Fruit fly (Drosophila melanogaster) whole organism, prepupa: ENCODE measurements around the gene CG42591.

Source experiments
- Blimp-1 ChIP-seq: fragments of 200-800 bp; sonication (Bioruptor generic); optimal IDR thresholded peaks from 3 replicates; lab custom pipeline; 2017; ENCODE audit warnings: missing biosample characterization, missing genetic modification characterization, mild to moderate bottlenecking, moderate library complexity, missing genetic modification reagents
- CG10631 ChIP-seq: fragments of 200-800 bp; sonication (Bioruptor generic); optimal IDR thresholded peaks from 2 replicates; lab custom pipeline; 2016; ENCODE audit warnings: missing biosample characterization, missing genetic modification characterization
- CG10669 ChIP-seq: fragments of 200-800 bp; sonication (Bioruptor generic); optimal IDR thresholded peaks from 3 replicates; lab custom pipeline; 2018; ENCODE audit warnings: missing biosample characterization, mild to moderate bottlenecking, missing genetic modification characterization, moderate library complexity
- CG11294 ChIP-seq: fragments of 200-800 bp; sonication (Bioruptor generic); IDR thresholded peaks from 2 replicates; pipeline ENCODE4 v1.3.6; 2022; ENCODE audit warnings: missing biosample characterization, missing genetic modification characterization
- CG11902 ChIP-seq: fragments of 200-800 bp; sonication (Bioruptor generic); optimal IDR thresholded peaks from 3 replicates; lab custom pipeline; 2016; ENCODE audit warnings: missing biosample characterization, missing genetic modification characterization
- CG15336 ChIP-seq: fragments of 200-800 bp; sonication (Bioruptor generic); IDR thresholded peaks from 2 replicates; pipeline ENCODE4 v1.3.6; 2022; ENCODE audit warnings: missing biosample characterization, missing genetic modification characterization
- CG1621 ChIP-seq: fragments of 200-800 bp; sonication (Bioruptor generic); optimal IDR thresholded peaks from 3 replicates; lab custom pipeline; 2018; ENCODE audit warnings: missing biosample characterization, mild to moderate bottlenecking, missing genetic modification characterization
- CG16779 ChIP-seq: fragments of 200-800 bp; sonication (Bioruptor generic); optimal IDR thresholded peaks from 3 replicates; lab custom pipeline; 2017; ENCODE audit warnings: missing biosample characterization, mild to moderate bottlenecking, missing genetic modification characterization
- CG3032 ChIP-seq: fragments of 200-800 bp; optimal IDR thresholded peaks from 2 replicates; lab custom pipeline; 2019; ENCODE audit warnings: missing biosample characterization, mild to moderate bottlenecking, missing genetic modification characterization, moderate library complexity
- CG31627 ChIP-seq: fragments of 200-800 bp; sonication (Bioruptor generic); optimal IDR thresholded peaks from 3 replicates; lab custom pipeline; 2016; ENCODE audit warnings: missing biosample characterization, missing genetic modification characterization
- CG32006 ChIP-seq: fragments of 200-800 bp; sonication (Bioruptor generic); optimal IDR thresholded peaks from 3 replicates; lab custom pipeline; 2017; ENCODE audit warnings: missing biosample characterization, mild to moderate bottlenecking, missing genetic modification characterization
- CG34406 ChIP-seq: fragments of 200-800 bp; sonication (Bioruptor generic); optimal IDR thresholded peaks from 3 replicates; lab custom pipeline; 2016; ENCODE audit warnings: missing biosample characterization, missing genetic modification characterization
- CG3919 ChIP-seq: fragments of 200-800 bp; sonication (Bioruptor generic); optimal IDR thresholded peaks from 3 replicates; lab custom pipeline; 2016; ENCODE audit warnings: missing biosample characterization, missing genetic modification characterization
- CG4318 ChIP-seq: fragments of 200-800 bp; sonication (Bioruptor generic); optimal IDR thresholded peaks from 3 replicates; lab custom pipeline; 2017; ENCODE audit warnings: missing biosample characterization, mild to moderate bottlenecking, missing genetic modification characterization
- CG6163 ChIP-seq: fragments of 200-800 bp; sonication (Bioruptor generic); IDR thresholded peaks from 3 replicates; pipeline ENCODE4 v1.3.6; 2022; ENCODE audit warnings: missing biosample characterization, missing genetic modification characterization
- CG6276 ChIP-seq: fragments of 200-800 bp; sonication (Bioruptor generic); optimal IDR thresholded peaks from 2 replicates; lab custom pipeline; 2017; ENCODE audit warnings: missing biosample characterization, mild to moderate bottlenecking, missing genetic modification characterization
- CG6792 ChIP-seq: fragments of 200-800 bp; sonication (Bioruptor generic); optimal IDR thresholded peaks from 3 replicates; lab custom pipeline; 2016; ENCODE audit warnings: missing biosample characterization, missing genetic modification characterization
- CG6808 ChIP-seq: fragments of 200-800 bp; sonication (Bioruptor generic); optimal IDR thresholded peaks from 3 replicates; lab custom pipeline; 2017; ENCODE audit warnings: missing biosample characterization, missing genetic modification characterization, mild to moderate bottlenecking, moderate library complexity, missing genetic modification reagents
- CG6854 ChIP-seq: fragments of 200-800 bp; sonication (Bioruptor generic); optimal IDR thresholded peaks from 2 replicates; lab custom pipeline; 2017; ENCODE audit warnings: missing biosample characterization, mild to moderate bottlenecking, missing genetic modification characterization
- CG7368 ChIP-seq: fragments of 200-800 bp; sonication (Bioruptor generic); optimal IDR thresholded peaks from 3 replicates; lab custom pipeline; 2016; ENCODE audit warnings: missing biosample characterization, missing genetic modification characterization
- CG8119 ChIP-seq: fragments of 200-800 bp; sonication (Bioruptor generic); IDR thresholded peaks from 3 replicates; pipeline ENCODE4 v1.3.6; 2022; ENCODE audit warnings: missing biosample characterization, missing genetic modification characterization
- CG8319 ChIP-seq: fragments of 200-800 bp; sonication (Bioruptor generic); optimal IDR thresholded peaks from 3 replicates; lab custom pipeline; 2016; ENCODE audit warnings: missing biosample characterization, missing genetic modification characterization
- CG8632 ChIP-seq: fragments of 200-800 bp; sonication (Bioruptor generic); optimal IDR thresholded peaks from 3 replicates; lab custom pipeline; 2016; ENCODE audit warnings: missing biosample characterization, missing genetic modification characterization
- CG9139 ChIP-seq: fragments of 200-800 bp; sonication (Bioruptor generic); optimal IDR thresholded peaks from 3 replicates; lab custom pipeline; 2017; ENCODE audit warnings: missing biosample characterization, mild to moderate bottlenecking, missing genetic modification characterization
- Eip75B ChIP-seq: fragments of 200-800 bp; sonication (Bioruptor generic); optimal IDR thresholded peaks from 3 replicates; lab custom pipeline; 2016; ENCODE audit warnings: missing biosample characterization, missing genetic modification characterization
- Eip78C ChIP-seq: fragments of 200-800 bp; sonication (Bioruptor generic); peaks from one replicate; lab custom pipeline; 2016; ENCODE audit warnings: missing biosample characterization, missing genetic modification characterization
- Eip93F ChIP-seq: fragments of 200-800 bp; sonication (Bioruptor generic); optimal IDR thresholded peaks from 2 replicates; lab custom pipeline; 2016; ENCODE audit warnings: missing biosample characterization, mild to moderate bottlenecking, missing genetic modification characterization
- Ets21C ChIP-seq: fragments of 200-800 bp; sonication (Bioruptor generic); optimal IDR thresholded peaks from 3 replicates; lab custom pipeline; 2016; ENCODE audit warnings: missing biosample characterization, missing genetic modification characterization
- Ets96B ChIP-seq: fragments of 200-800 bp; optimal IDR thresholded peaks from 2 replicates; lab custom pipeline; 2019; ENCODE audit warnings: missing biosample characterization, mild to moderate bottlenecking, missing genetic modification characterization, moderate library complexity
- Hr38 ChIP-seq: sonication (Bioruptor generic); optimal IDR thresholded peaks from 2 replicates; lab custom pipeline; 2016; ENCODE audit warnings: missing biosample characterization, missing genetic modification characterization
- Hr39 ChIP-seq: fragments of 200-800 bp; sonication (Bioruptor generic); optimal IDR thresholded peaks from 2 replicates; lab custom pipeline; 2016; ENCODE audit warnings: missing biosample characterization, missing genetic modification characterization
- Hr4 ChIP-seq: fragments of 200-800 bp; sonication (Bioruptor generic); optimal IDR thresholded peaks from 3 replicates; lab custom pipeline; 2016; ENCODE audit warnings: missing biosample characterization, missing genetic modification characterization
- Lpt ChIP-seq: fragments of 200-800 bp; sonication (Bioruptor generic); optimal IDR thresholded peaks from 3 replicates; lab custom pipeline; 2016; ENCODE audit warnings: missing biosample characterization, missing genetic modification characterization
- Met ChIP-seq: fragments of 200-800 bp; sonication (Bioruptor generic); optimal IDR thresholded peaks from 3 replicates; lab custom pipeline; 2016; ENCODE audit warnings: missing biosample characterization, missing genetic modification characterization
- OdsH ChIP-seq: fragments of 200-800 bp; sonication (Bioruptor generic); optimal IDR thresholded peaks from 3 replicates; lab custom pipeline; 2016; ENCODE audit warnings: missing biosample characterization, missing genetic modification characterization
- Sox102F ChIP-seq: fragments of 200-800 bp; sonication (Bioruptor generic); optimal IDR thresholded peaks from 2 replicates; lab custom pipeline; 2016; ENCODE audit warnings: missing biosample characterization, mild to moderate bottlenecking, missing genetic modification characterization
- Sox14 ChIP-seq: fragments of 200-800 bp; sonication (Bioruptor generic); optimal IDR thresholded peaks from 3 replicates; lab custom pipeline; 2016; ENCODE audit warnings: missing biosample characterization, missing genetic modification characterization
- Sox15 ChIP-seq: fragments of 200-800 bp; sonication (Bioruptor generic); optimal IDR thresholded peaks from 3 replicates; lab custom pipeline; 2016; ENCODE audit warnings: missing biosample characterization, missing genetic modification characterization
- acj6 ChIP-seq: fragments of 200-800 bp; sonication (Bioruptor generic); optimal IDR thresholded peaks from 3 replicates; lab custom pipeline; 2016; ENCODE audit warnings: missing biosample characterization, missing genetic modification characterization
- cyc ChIP-seq: fragments of 200-800 bp; sonication (Bioruptor generic); optimal IDR thresholded peaks from 3 replicates; lab custom pipeline; 2016; ENCODE audit warnings: missing biosample characterization, missing genetic modification characterization
- dac ChIP-seq: fragments of 200-800 bp; sonication (Bioruptor generic); optimal IDR thresholded peaks from 2 replicates; lab custom pipeline; 2017; ENCODE audit warnings: missing biosample characterization, mild to moderate bottlenecking, missing genetic modification characterization
- dsx ChIP-seq: fragments of 200-800 bp; optimal IDR thresholded peaks from 3 replicates; lab custom pipeline; 2019; ENCODE audit warnings: missing biosample characterization, mild to moderate bottlenecking, missing genetic modification characterization, moderate library complexity; ENCODE audit not compliant: poor library complexity, severe bottlenecking
- eg ChIP-seq: fragments of 200-800 bp; sonication (Bioruptor generic); IDR thresholded peaks from 3 replicates; pipeline ENCODE4 v1.3.6; 2022; ENCODE audit warnings: missing biosample characterization, missing genetic modification characterization
- esn ChIP-seq: fragments of 200-800 bp; sonication (Bioruptor generic); optimal IDR thresholded peaks from 2 replicates; lab custom pipeline; 2016; ENCODE audit warnings: missing biosample characterization, mild to moderate bottlenecking, missing genetic modification characterization, moderate library complexity
- fd59A ChIP-seq: fragments of 200-800 bp; sonication (Bioruptor generic); optimal IDR thresholded peaks from 2 replicates; lab custom pipeline; 2017; ENCODE audit warnings: missing biosample characterization, mild to moderate bottlenecking, missing genetic modification characterization, missing genetic modification reagents
- fd85E ChIP-seq: fragments of 200-800 bp; sonication (Bioruptor generic); optimal IDR thresholded peaks from 3 replicates; lab custom pipeline; 2016; ENCODE audit warnings: missing biosample characterization, missing genetic modification characterization
- net ChIP-seq: fragments of 200-800 bp; sonication (Bioruptor generic); optimal IDR thresholded peaks from 3 replicates; lab custom pipeline; 2016; ENCODE audit warnings: missing biosample characterization, missing genetic modification characterization
- pdm3 ChIP-seq: fragments of 200-800 bp; sonication (Bioruptor generic); optimal IDR thresholded peaks from 3 replicates; lab custom pipeline; 2016; ENCODE audit warnings: missing biosample characterization, missing genetic modification characterization
- salr ChIP-seq, 2 experiments: fragments of 200-800 bp; sonication (Bioruptor generic); optimal IDR thresholded peaks; 3 replicates each; lab custom pipeline; 2016 to 2018; ENCODE audit warnings: missing biosample characterization in 2 of 2, missing genetic modification characterization in 2 of 2, mild to moderate bottlenecking in 1 of 2
- spab ChIP-seq: fragments of 200-800 bp; sonication (Bioruptor generic); optimal IDR thresholded peaks from 2 replicates; lab custom pipeline; 2017; ENCODE audit warnings: missing biosample characterization, mild to moderate bottlenecking, missing genetic modification characterization, missing genetic modification reagents
- ss ChIP-seq, 2 experiments: fragments of 200-800 bp; sonication (Bioruptor generic); optimal IDR thresholded peaks; 2 replicates in 1 of 2; 3 replicates in 1 of 2; lab custom pipeline; 2017 to 2018; ENCODE audit warnings: mild to moderate bottlenecking in 2 of 2, missing biosample characterization in 2 of 2, missing genetic modification characterization in 2 of 2, moderate library complexity in 1 of 2
- topi ChIP-seq: fragments of 200-800 bp; sonication (Bioruptor generic); optimal IDR thresholded peaks from 3 replicates; lab custom pipeline; 2016; ENCODE audit warnings: missing biosample characterization, missing genetic modification characterization
- vri ChIP-seq: fragments of 200-800 bp; sonication (Bioruptor generic); optimal IDR thresholded peaks from 3 replicates; lab custom pipeline; 2016; ENCODE audit warnings: missing biosample characterization, mild to moderate bottlenecking, missing genetic modification characterization

Gene CG42591

dm6 chr3L:8043622-8044021 lies 26.1 kb downstream of the CG42591 start:
- TF ChIP-seq pdm3 (GFP tag; lab: Kevin White, UChicago) (no peak), dsx (no peak), Eip93F (GFP tag; lab: Kevin White, UChicago) (no peak), Hr4 (peak; percentile 35), fd59A (GFP tag; lab: Kevin White, UChicago) (no peak), CG8632 (GFP tag; lab: Kevin White, UChicago) (no peak), vri (GFP tag; lab: Kevin White, UChicago) (no peak), net (peak; percentile 42), CG34406 (GFP tag; lab: Kevin White, UChicago) (no peak), Lpt (GFP tag; lab: Kevin White, UChicago) (no peak), topi (no peak), spab (GFP tag; lab: Kevin White, UChicago) (no peak), CG3919 (GFP tag; lab: Kevin White, UChicago) (no peak), Sox102F (no peak), CG3032 (tag; lab: Kevin White, UChicago) (peak; percentile 1), CG8119 (peak; percentile 71; the same call in 2 of the 3 replicates), salr (GFP tag; optimal IDR thresholded peaks at IDR 0.05; lab: Kevin White, UChicago) (peak in 1 of 2 experiments; percentile 12), Sox14 (GFP tag; lab: Kevin White, UChicago) (no peak), ss (GFP tag; optimal IDR thresholded peaks at IDR 0.05; lab: Kevin White, UChicago) (no peak), CG10631 (GFP tag; lab: Kevin White, UChicago) (no peak), Hr38 (GFP tag; lab: Kevin White, UChicago) (no peak), Eip75B (GFP tag; lab: Kevin White, UChicago) (no peak), eg (no peak; the same call in 2 of the 3 replicates), CG10669 (GFP tag; lab: Kevin White, UChicago) (no peak), CG7368 (no peak), Blimp-1 (GFP tag; lab: Kevin White, UChicago) (no peak), CG4318 (GFP tag; lab: Kevin White, UChicago) (no peak), acj6 (peak; percentile 27), CG6163 (no peak), CG6854 (GFP tag; lab: Kevin White, UChicago) (no peak), dac (GFP tag; lab: Kevin White, UChicago) (no peak), Met (GFP tag; lab: Kevin White, UChicago) (no peak), CG6792 (GFP tag; lab: Kevin White, UChicago) (no peak), CG8319 (GFP tag; lab: Kevin White, UChicago) (no peak), CG31627 (GFP tag; lab: Kevin White, UChicago) (no peak), esn (GFP tag; lab: Kevin White, UChicago) (no peak), CG6808 (GFP tag; lab: Kevin White, UChicago) (no peak), CG6276 (GFP tag; lab: Kevin White, UChicago) (peak; percentile 40), CG15336 (peak; percentile 81), Eip78C (peak; percentile 30), CG16779 (no peak), OdsH (GFP tag; lab: Kevin White, UChicago) (peak; percentile 18), CG32006 (GFP tag; lab: Kevin White, UChicago) (no peak), Hr39 (GFP tag; lab: Kevin White, UChicago) (no peak), Sox15 (GFP tag; lab: Kevin White, UChicago) (no peak), cyc (GFP tag; lab: Kevin White, UChicago) (no peak), CG1621 (tag; lab: Kevin White, UChicago) (no peak), Ets96B (tag; lab: Kevin White, UChicago) (peak; percentile 35), CG9139 (GFP tag; lab: Kevin White, UChicago) (no peak), fd85E (no peak), Ets21C (GFP tag; lab: Kevin White, UChicago) (no peak), CG11294 (GFP tag; lab: Robert Waterston, UW) (no peak), CG11902 (no peak)
